Fruit fly (Drosophila melanogaster) whole organism, prepupa: ENCODE data around the gene CG31050.

ENCODE experiments used
- CG32006 ChIP-seq: fragments of 200-800 bp; sonication (Bioruptor generic); optimal IDR thresholded peaks from 3 replicates; lab custom pipeline; 2017; ENCODE audit warnings: missing biosample characterization, mild to moderate bottlenecking, missing genetic modification characterization
- CG6276 ChIP-seq: fragments of 200-800 bp; sonication (Bioruptor generic); optimal IDR thresholded peaks from 2 replicates; lab custom pipeline; 2017; ENCODE audit warnings: missing biosample characterization, mild to moderate bottlenecking, missing genetic modification characterization
- Gug ChIP-seq: fragments of 200-800 bp; sonication (Bioruptor generic); IDR thresholded peaks from 2 replicates; pipeline ENCODE4 v1.3.6; 2022; ENCODE audit warnings: missing biosample characterization, missing genetic modification characterization
- esn ChIP-seq: fragments of 200-800 bp; sonication (Bioruptor generic); optimal IDR thresholded peaks from 2 replicates; lab custom pipeline; 2016; ENCODE audit warnings: missing biosample characterization, mild to moderate bottlenecking, missing genetic modification characterization, moderate library complexity

dm6 chr3R:28654596-28654995, 4.3 kb upstream of the CG31050 start:
- TF ChIP-seq esn (GFP tag; lab: Kevin White, UChicago), result no peak
- no peak for TF ChIP-seq CG6276 (GFP tag; lab: Kevin White, UChicago)
- TF ChIP-seq Gug (GFP tag; lab: Robert Waterston, UW), result no peak
- TF ChIP-seq CG32006 (GFP tag; lab: Kevin White, UChicago), result no peak
